Worm (Caenorhabditis elegans) whole organism, L1 larva: ENCODE results near the gene C01G10.5.

Source experiments
- C34B4.2 ChIP-seq: sonication (generic microtip); optimal IDR thresholded peaks from 2 replicates; lab custom pipeline; 2017; ENCODE audit warnings: mild to moderate bottlenecking, missing genetic modification characterization, missing compliant biosample characterization
- F16B12.6 ChIP-seq: fragments of 150-350 bp; optimal IDR thresholded peaks from 2 replicates; lab custom pipeline; 2014; ENCODE audit warnings: missing biosample characterization, missing genetic modification characterization
- aly-2 ChIP-seq: fragments of 150-350 bp; optimal IDR thresholded peaks from 2 replicates; lab custom pipeline; 2014; ENCODE audit warnings: missing biosample characterization, missing genetic modification characterization
- ceh-63 ChIP-seq: fragments of 200-800 bp; sonication (Bioruptor generic); optimal IDR thresholded peaks from 2 replicates; lab custom pipeline; 2018; ENCODE audit warnings: mild to moderate bottlenecking, missing genetic modification characterization, missing compliant biosample characterization
- ceh-8 ChIP-seq: fragments of 200-800 bp; sonication (Bioruptor generic); optimal IDR thresholded peaks from 2 replicates; lab custom pipeline; 2018; ENCODE audit warnings: mild to moderate bottlenecking, missing genetic modification characterization, moderate library complexity, missing compliant biosample characterization
- ceh-82 ChIP-seq, 3 experiments: fragments of 150-350 bp in 1 of 3; sonication (generic microtip) in 2 of 3; optimal IDR thresholded peaks; 2 replicates each; lab custom pipeline; 2014 to 2017; ENCODE audit warnings: missing biosample characterization in 3 of 3, missing genetic modification characterization in 3 of 3
- ceh-90 ChIP-seq: sonication (generic microtip); optimal IDR thresholded peaks from 2 replicates; lab custom pipeline; 2016; ENCODE audit warnings: missing genetic modification characterization, missing compliant biosample characterization
- ces-1 ChIP-seq: fragments of 150-350 bp; optimal IDR thresholded peaks from 2 replicates; lab custom pipeline; 2014; ENCODE audit warnings: missing biosample characterization, missing genetic modification reagents, missing genetic modification characterization
- dpl-1 ChIP-seq, 3 experiments: fragments of 150-350 bp in 2 of 3; sonication (generic microtip) in 1 of 3; optimal IDR thresholded peaks; 2 replicates each; lab custom pipeline; 2014 to 2017; ENCODE audit warnings: missing biosample characterization in 3 of 3, missing genetic modification characterization in 3 of 3, missing genetic modification reagents in 3 of 3
- dsc-1 ChIP-seq: sonication (generic microtip); optimal IDR thresholded peaks from 2 replicates; lab custom pipeline; 2016; ENCODE audit warnings: mild to moderate bottlenecking, missing genetic modification characterization, missing compliant biosample characterization
- efl-1 ChIP-seq, 4 experiments: fragments of 150-350 bp; optimal IDR thresholded peaks in 3 of 4; peaks in 1 of 4; 1 replicate in 1 of 4; 2 replicates in 3 of 4; lab custom pipeline; 2014; ENCODE audit warnings: missing biosample characterization in 2 of 4, missing genetic modification characterization in 2 of 4, missing genetic modification reagents in 2 of 4
- efl-3 ChIP-seq: fragments of 200-800 bp; sonication (Bioruptor generic); optimal IDR thresholded peaks from 2 replicates; lab custom pipeline; 2018; ENCODE audit warnings: mild to moderate bottlenecking, missing genetic modification characterization, missing compliant biosample characterization
- egl-13 ChIP-seq: sonication (generic microtip); optimal IDR thresholded peaks from 2 replicates; lab custom pipeline; 2016; ENCODE audit warnings: missing genotype, missing genetic modification reagents, missing genetic modification characterization, missing compliant biosample characterization
- egl-27 ChIP-seq, 2 experiments: fragments of 150-350 bp in 1 of 2; sonication (generic microtip); optimal IDR thresholded peaks; 3 replicates each; lab custom pipeline; 2017 to 2018; ENCODE audit warnings: missing biosample characterization in 2 of 2, missing genetic modification characterization in 2 of 2, missing genetic modification reagents in 2 of 2
- elt-3 ChIP-seq, 6 experiments: fragments of 150-350 bp in 1 of 6; sonication (generic microtip); optimal IDR thresholded peaks; 2 replicates each; lab custom pipeline; 2017 to 2018; ENCODE audit warnings: missing biosample characterization in 6 of 6, missing genetic modification characterization in 6 of 6, inconsistent platforms in 1 of 6
- ets-5 ChIP-seq: fragments of 200-800 bp; sonication (Bioruptor generic); IDR thresholded peaks from 2 replicates; pipeline ENCODE4 v1.3.6; 2022; ENCODE audit warnings: missing genetic modification characterization, missing compliant biosample characterization
- fkh-10 ChIP-seq: sonication (generic microtip); optimal IDR thresholded peaks from 2 replicates; lab custom pipeline; 2017; ENCODE audit warnings: missing biosample characterization, missing genetic modification reagents, missing genetic modification characterization
- fkh-4 ChIP-seq: sonication (generic microtip); optimal IDR thresholded peaks from 2 replicates; lab custom pipeline; 2016; ENCODE audit warnings: missing compliant biosample characterization, missing genetic modification characterization, borderline replicate concordance
- fos-1 ChIP-seq: fragments of 150-350 bp; optimal IDR thresholded peaks from 2 replicates; lab custom pipeline; 2014; ENCODE audit warnings: missing biosample characterization, missing genetic modification characterization
- grh-1 ChIP-seq: fragments of 200-800 bp; sonication (Bioruptor generic); IDR thresholded peaks from 2 replicates; pipeline ENCODE4 v1.3.6; 2022; ENCODE audit warnings: missing genetic modification reagents, missing genetic modification characterization, missing compliant biosample characterization
- hlh-4 ChIP-seq: sonication (generic microtip); optimal IDR thresholded peaks from 2 replicates; lab custom pipeline; 2016; ENCODE audit warnings: mild to moderate bottlenecking, missing genetic modification characterization, missing compliant biosample characterization
- hpl-2 ChIP-seq: fragments of 150-350 bp; optimal IDR thresholded peaks from 2 replicates; lab custom pipeline; 2014; ENCODE audit warnings: missing biosample characterization, missing genetic modification reagents, missing genetic modification characterization
- jun-1 ChIP-seq: fragments of 150-350 bp; optimal IDR thresholded peaks from 2 replicates; lab custom pipeline; 2014; ENCODE audit warnings: missing biosample characterization, missing genetic modification reagents, missing genetic modification characterization
- lin-15B ChIP-seq: fragments of 150-350 bp; sonication (generic microtip); optimal IDR thresholded peaks from 3 replicates; lab custom pipeline; 2014; ENCODE audit warnings: missing biosample characterization, missing genetic modification characterization
- lir-3 ChIP-seq: sonication (generic microtip); optimal IDR thresholded peaks from 2 replicates; lab custom pipeline; 2016; ENCODE audit warnings: mild to moderate bottlenecking, missing genetic modification characterization, moderate library complexity, missing compliant biosample characterization; ENCODE audit not compliant: poor library complexity
- lsy-2 ChIP-seq, 2 experiments: fragments of 150-350 bp; optimal IDR thresholded peaks; 2 replicates each; lab custom pipeline; 2014; ENCODE audit warnings: missing biosample characterization in 2 of 2, missing genetic modification characterization in 2 of 2
- mab-9 ChIP-seq: fragments of 200-800 bp; sonication (Bioruptor generic); IDR thresholded peaks from 2 replicates; pipeline ENCODE4 v1.3.6; 2022; ENCODE audit warnings: missing genetic modification reagents, missing genetic modification characterization, missing compliant biosample characterization
- mdl-1 ChIP-seq, 2 experiments: fragments of 150-350 bp; optimal IDR thresholded peaks; 2 replicates each; lab custom pipeline; 2014 to 2017; ENCODE audit warnings: missing biosample characterization in 2 of 2, missing genetic modification characterization in 2 of 2, inconsistent platforms in 1 of 2
- nhr-12 ChIP-seq: sonication (generic microtip); optimal IDR thresholded peaks from 2 replicates; lab custom pipeline; 2017; ENCODE audit warnings: missing biosample characterization, missing genetic modification characterization
- nhr-20 ChIP-seq: sonication (generic microtip); optimal IDR thresholded peaks from 2 replicates; lab custom pipeline; 2016; ENCODE audit warnings: mild to moderate bottlenecking, missing genetic modification characterization, missing compliant biosample characterization
- nhr-237 ChIP-seq: fragments of 150-350 bp; optimal IDR thresholded peaks from 2 replicates; lab custom pipeline; 2014; ENCODE audit warnings: missing biosample characterization, missing genetic modification characterization
- nhr-28 ChIP-seq: fragments of 150-350 bp; optimal IDR thresholded peaks from 2 replicates; lab custom pipeline; 2014; ENCODE audit warnings: missing biosample characterization, missing genetic modification characterization
- nhr-47 ChIP-seq: sonication (generic microtip); optimal IDR thresholded peaks from 2 replicates; lab custom pipeline; 2016; ENCODE audit warnings: mild to moderate bottlenecking, missing genetic modification characterization, moderate library complexity, missing compliant biosample characterization
- nhr-71 ChIP-seq: sonication (generic microtip); optimal IDR thresholded peaks from 2 replicates; lab custom pipeline; 2016; ENCODE audit warnings: mild to moderate bottlenecking, missing genetic modification characterization, moderate library complexity, missing compliant biosample characterization
- nhr-76 ChIP-seq: sonication (generic microtip); optimal IDR thresholded peaks from 2 replicates; lab custom pipeline; 2017; ENCODE audit warnings: missing biosample characterization, missing genetic modification characterization
- nhr-77 ChIP-seq: fragments of 150-350 bp; optimal IDR thresholded peaks from 2 replicates; lab custom pipeline; 2014; ENCODE audit warnings: missing biosample characterization, missing genetic modification characterization
- nhr-84 ChIP-seq: sonication (generic microtip); optimal IDR thresholded peaks from 2 replicates; lab custom pipeline; 2017; ENCODE audit warnings: missing biosample characterization, missing genetic modification characterization
- pax-3 ChIP-seq: fragments of 200-800 bp; sonication (Bioruptor generic); optimal IDR thresholded peaks from 2 replicates; lab custom pipeline; 2018; ENCODE audit warnings: mild to moderate bottlenecking, missing genetic modification characterization, moderate library complexity, missing compliant biosample characterization
- pqm-1 ChIP-seq: sonication (generic microtip); optimal IDR thresholded peaks from 3 replicates; lab custom pipeline; 2017; ENCODE audit warnings: missing biosample characterization, missing genetic modification characterization
- rnt-1 ChIP-seq: sonication (generic microtip); optimal IDR thresholded peaks from 2 replicates; lab custom pipeline; 2016; ENCODE audit warnings: mild to moderate bottlenecking, missing genetic modification characterization, moderate library complexity, missing compliant biosample characterization
- skn-1 ChIP-seq: fragments of 150-350 bp; optimal IDR thresholded peaks from 2 replicates; lab custom pipeline; 2014; ENCODE audit warnings: missing biosample characterization, missing genetic modification characterization
- snu-23 ChIP-seq: sonication (generic microtip); optimal IDR thresholded peaks from 2 replicates; lab custom pipeline; 2016; ENCODE audit warnings: missing genetic modification characterization, missing compliant biosample characterization
- sup-37 ChIP-seq: fragments of 200-800 bp; sonication (Bioruptor generic); optimal IDR thresholded peaks from 2 replicates; lab custom pipeline; 2018; ENCODE audit warnings: mild to moderate bottlenecking, missing genetic modification characterization, missing compliant biosample characterization
- tbx-2 ChIP-seq: sonication (generic microtip); optimal IDR thresholded peaks from 2 replicates; lab custom pipeline; 2016; ENCODE audit warnings: missing genetic modification characterization, missing compliant biosample characterization
- tlp-1 ChIP-seq: fragments of 150-350 bp; optimal IDR thresholded peaks from 2 replicates; lab custom pipeline; 2014; ENCODE audit warnings: missing biosample characterization, missing genetic modification characterization
- unc-62 ChIP-seq: fragments of 150-350 bp; optimal IDR thresholded peaks from 2 replicates; lab custom pipeline; 2014; ENCODE audit warnings: missing biosample characterization, missing genetic modification reagents, missing genetic modification characterization
- unc-98 ChIP-seq: fragments of 200-800 bp; sonication (Bioruptor generic); IDR thresholded peaks from 2 replicates; pipeline ENCODE4 v1.3.6; 2022; ENCODE audit warnings: missing genetic modification characterization, missing compliant biosample characterization
- vab-15 ChIP-seq: sonication (generic microtip); optimal IDR thresholded peaks from 2 replicates; lab custom pipeline; 2017; ENCODE audit warnings: missing genotype, mild to moderate bottlenecking, missing genetic modification characterization, missing compliant biosample characterization
- xbp-1 ChIP-seq: sonication (generic microtip); optimal IDR thresholded peaks from 2 replicates; lab custom pipeline; 2016; ENCODE audit warnings: missing genetic modification characterization, missing compliant biosample characterization
- zag-1 ChIP-seq: fragments of 150-350 bp; optimal IDR thresholded peaks from 2 replicates; lab custom pipeline; 2014; ENCODE audit warnings: missing biosample characterization, missing genetic modification characterization
- zip-4 ChIP-seq: fragments of 200-800 bp; sonication (Bioruptor generic); optimal IDR thresholded peaks from 2 replicates; lab custom pipeline; 2018; ENCODE audit warnings: mild to moderate bottlenecking, missing genetic modification characterization, moderate library complexity, missing compliant biosample characterization
- ztf-11 ChIP-seq, 2 experiments: sonication (generic microtip); optimal IDR thresholded peaks; 2 replicates each; lab custom pipeline; 2016 to 2017; ENCODE audit warnings: missing genetic modification characterization in 2 of 2, missing biosample characterization in 1 of 2, missing compliant biosample characterization in 1 of 2

Gene C01G10.5

DNA sequence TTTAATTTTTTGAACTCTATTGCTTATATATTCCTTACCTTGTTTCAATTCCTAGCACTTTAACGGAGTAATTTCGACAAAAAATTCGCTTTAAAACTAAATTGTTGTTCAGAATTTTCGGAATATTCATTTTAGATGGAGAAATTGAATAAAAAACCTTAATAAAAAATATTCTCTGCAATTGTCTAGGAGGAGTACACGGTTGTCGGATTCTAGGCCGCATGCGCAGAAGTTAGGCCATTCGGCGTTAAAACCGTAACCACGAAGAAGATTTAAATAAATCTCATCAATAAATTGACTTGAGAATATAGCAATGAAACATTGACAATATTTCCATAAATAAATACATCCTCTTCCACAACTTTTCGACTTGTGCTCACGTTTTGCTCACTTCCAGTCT, 7.0 kb downstream of the C01G10.5 start, which contains the start of the genes C01G10.10 and C01G10.9 (continued):
- peak; percentile 78; the same call in 1 of the 2 replicates for TF ChIP-seq mab-9 (GFP tag; lab: Robert Waterston, UW)
- TF ChIP-seq ces-1 (GFP tag; lab: Kevin White, UChicago), result no peak
- peak; percentile 38 for TF ChIP-seq skn-1 (tag; lab: Kevin White, UChicago)
- no peak for TF ChIP-seq nhr-28 (tag; lab: Kevin White, UChicago)
- no peak for TF ChIP-seq nhr-76 (tag; lab: Kevin White, UChicago)
- no peak for TF ChIP-seq egl-13
- peak in 1 of 2 experiments; percentile 95 for TF ChIP-seq ztf-11 (tag; optimal IDR thresholded peaks at IDR 0.05; lab: Kevin White, UChicago)
- 0 out of 2 replicates have a peak, but pooled peaks have one; percentile 34 for TF ChIP-seq grh-1 (GFP tag; lab: Robert Waterston, UW)
- peak; percentile 20 for TF ChIP-seq zip-4 (GFP tag; lab: Kevin White, UChicago)
- TF ChIP-seq efl-3, result peak; percentile 54
- TF ChIP-seq hlh-4 (tag; lab: Kevin White, UChicago), result peak; percentile 80
- no peak for TF ChIP-seq nhr-237
- TF ChIP-seq hpl-2 (GFP tag; lab: Kevin White, UChicago), result no peak
- peak; percentile 97 for TF ChIP-seq rnt-1 (tag; lab: Kevin White, UChicago)
- TF ChIP-seq F16B12.6, result no peak
- TF ChIP-seq jun-1 (tag; lab: Kevin White, UChicago), result peak; percentile 29
- no peak for TF ChIP-seq egl-27 (tag; optimal IDR thresholded peaks at IDR 0.05; lab: Kevin White, UChicago)
- peak in 1 of 6 experiments; percentile 60 for TF ChIP-seq elt-3 (tag; optimal IDR thresholded peaks at IDR 0.05; lab: Kevin White, UChicago)
- no peak for TF ChIP-seq sup-37
- peak; percentile 77 for TF ChIP-seq xbp-1 (tag; lab: Kevin White, UChicago)
- TF ChIP-seq lin-15B (tag; lab: Kevin White, UChicago), result no peak
- TF ChIP-seq nhr-20 (tag; lab: Kevin White, UChicago), result peak; percentile 85
- peak; percentile 58; the same call in 1 of the 2 replicates for TF ChIP-seq unc-98 (GFP tag; lab: Robert Waterston, UW)
- TF ChIP-seq ceh-8, result no peak
- peak; percentile 94 for TF ChIP-seq fkh-4 (tag; lab: Kevin White, UChicago)
- no peak for TF ChIP-seq nhr-12
- peak; percentile 28 to 32 (median 30) for TF ChIP-seq ceh-82 (tag; optimal IDR thresholded peaks at IDR 0.05; lab: Kevin White, UChicago)
- TF ChIP-seq nhr-77 (tag; lab: Kevin White, UChicago), result no peak
- no peak for TF ChIP-seq unc-62
- TF ChIP-seq lsy-2 (tag; optimal IDR thresholded peaks at IDR 0.05; lab: Kevin White, UChicago), result peak; percentile 68 to 70
- TF ChIP-seq pqm-1 (tag; lab: Kevin White, UChicago), result no peak
- TF ChIP-seq zag-1 (tag; lab: Kevin White, UChicago), result no peak
- no peak for TF ChIP-seq fos-1 (tag; lab: Kevin White, UChicago)
- peak; percentile 86 for TF ChIP-seq nhr-47 (tag; lab: Kevin White, UChicago)
- TF ChIP-seq nhr-84, result no peak
- TF ChIP-seq vab-15 (tag; lab: Kevin White, UChicago), result no peak
- TF ChIP-seq ceh-63 (GFP tag; lab: Kevin White, UChicago), result no peak
- peak; percentile 87 for TF ChIP-seq nhr-71 (tag; lab: Kevin White, UChicago)
- peak; percentile 40 to 68 for TF ChIP-seq efl-1 (optimal IDR thresholded peaks at IDR 0.05; lab: Kevin White, UChicago)
- peak; percentile 52 to 95 for TF ChIP-seq efl-1 (GFP tag; optimal IDR thresholded peaks at IDR 0.05 in 1 of 2; lab: Kevin White, UChicago)
- peak; percentile 90 for TF ChIP-seq dsc-1
- TF ChIP-seq fkh-10 (GFP tag; lab: Kevin White, UChicago), result no peak
- TF ChIP-seq pax-3 (tag; lab: Kevin White, UChicago), result peak; percentile 96
- TF ChIP-seq C34B4.2 (tag; lab: Kevin White, UChicago), result no peak
- no peak for TF ChIP-seq mdl-1 (tag; optimal IDR thresholded peaks at IDR 0.05; lab: Kevin White, UChicago)
- TF ChIP-seq aly-2 (tag; lab: Kevin White, UChicago), result no peak
- TF ChIP-seq tbx-2 (tag; lab: Kevin White, UChicago), result peak; percentile 87
- TF ChIP-seq tlp-1 (tag; lab: Kevin White, UChicago), result no peak
- peak; percentile 86 for TF ChIP-seq snu-23
- peak; percentile 96 for TF ChIP-seq lir-3 (tag; lab: Kevin White, UChicago)
- TF ChIP-seq ets-5 (GFP tag; lab: Robert Waterston, UW), result no peak
- peak; percentile 45 to 67 (median 56) for TF ChIP-seq dpl-1 (GFP tag; optimal IDR thresholded peaks at IDR 0.05; lab: Kevin White, UChicago)
- peak; percentile 92 for TF ChIP-seq ceh-90 (tag; lab: Kevin White, UChicago)
